Worm (Caenorhabditis elegans) whole organism, L4 larva: ENCODE results near the gene fbxa-171.

Experiments used
- ZK337.2 ChIP-seq: fragments of 200-800 bp; sonication (Bioruptor generic); IDR thresholded peaks from 2 replicates; pipeline ENCODE4 v1.3.6; 2022; ENCODE audit warnings: missing genetic modification reagents, missing genetic modification characterization, missing compliant biosample characterization
- ZK546.5 ChIP-seq, 2 experiments: sonication (generic microtip); optimal IDR thresholded peaks; 2 replicates each; lab custom pipeline; 2017; ENCODE audit warnings: missing biosample characterization in 2 of 2, missing genetic modification characterization in 2 of 2
- arid-1 ChIP-seq: fragments of 200-800 bp; sonication (Bioruptor generic); conservative IDR thresholded peaks from 2 replicates; pipeline ENCODE4 v1.3.6; 2022; ENCODE audit warnings: missing genetic modification reagents, missing genetic modification characterization, missing compliant biosample characterization
- ceh-28 ChIP-seq: fragments of 150-350 bp; optimal IDR thresholded peaks from 2 replicates; lab custom pipeline; 2014; ENCODE audit warnings: missing biosample characterization, missing genetic modification reagents, missing genetic modification characterization
- fkh-10 ChIP-seq: fragments of 150-350 bp; optimal IDR thresholded peaks from 2 replicates; lab custom pipeline; 2014; ENCODE audit warnings: missing biosample characterization, missing genetic modification reagents, missing genetic modification characterization
- nhr-76 ChIP-seq: fragments of 150-350 bp; optimal IDR thresholded peaks from 2 replicates; lab custom pipeline; 2014; ENCODE audit warnings: missing biosample characterization, missing genetic modification characterization
- saeg-2 ChIP-seq: fragments of 200-800 bp; sonication (Bioruptor generic); IDR thresholded peaks from 2 replicates; pipeline ENCODE4 v1.3.6; 2022; ENCODE audit warnings: missing genetic modification reagents, missing genetic modification characterization, missing compliant biosample characterization

DNA sequence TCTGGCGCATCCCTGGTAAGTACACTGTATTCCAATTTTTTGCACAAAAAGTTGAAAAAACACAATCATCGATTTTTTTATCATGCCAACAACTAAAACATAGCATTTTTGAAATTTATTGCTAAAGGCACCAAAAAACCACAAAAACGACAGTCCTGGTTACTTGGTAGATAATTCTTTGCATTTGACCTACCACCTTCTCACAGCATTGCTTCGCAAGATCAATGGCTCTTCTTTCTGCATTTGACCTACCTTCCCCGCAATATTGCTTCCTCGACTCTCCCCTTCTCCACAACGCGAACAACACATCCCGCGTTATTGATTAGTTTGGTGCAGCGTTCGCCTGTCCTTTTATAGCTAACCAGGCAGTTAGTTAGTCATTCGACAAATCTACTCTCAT is 35.7 kb upstream of the fbxa-171 start, which contains the start of gene ztf-25:
- no peak for TF ChIP-seq fkh-10
- TF ChIP-seq arid-1 (GFP tag; lab: Robert Waterston, UW) = no peak
- TF ChIP-seq ZK546.5 (tag; optimal IDR thresholded peaks at IDR 0.05; lab: Kevin White, UChicago) = no peak
- no peak for TF ChIP-seq ceh-28 (tag; lab: Kevin White, UChicago)
- TF ChIP-seq ZK337.2 = no peak
- no peak for TF ChIP-seq saeg-2 (GFP tag; lab: Robert Waterston, UW)
- no peak for TF ChIP-seq nhr-76 (tag; lab: Kevin White, UChicago)
